Fruit fly (Drosophila melanogaster) whole organism, embryonic: ENCODE measurements around the gene defl.

Experiments used
- Asciz ChIP-seq: fragments of 200-800 bp; sonication (Bioruptor generic); optimal IDR thresholded peaks from 2 replicates; lab custom pipeline; 2017; ENCODE audit warnings: missing biosample characterization, mild to moderate bottlenecking, missing genetic modification characterization, missing genetic modification reagents
- Blimp-1 ChIP-seq: fragments of 200-800 bp; sonication (Bioruptor generic); optimal IDR thresholded peaks from 3 replicates; lab custom pipeline; 2018; ENCODE audit warnings: missing biosample characterization, missing genetic modification characterization, mild to moderate bottlenecking, moderate library complexity, missing genetic modification reagents
- CG10147 ChIP-seq: fragments of 200-800 bp; sonication (Bioruptor generic); optimal IDR thresholded peaks from 2 replicates; lab custom pipeline; 2019; ENCODE audit warnings: missing biosample characterization, mild to moderate bottlenecking, missing genetic modification characterization, moderate library complexity
- CG10209 ChIP-seq: fragments of 200-800 bp; sonication (Bioruptor generic); optimal IDR thresholded peaks from 3 replicates; lab custom pipeline; 2017; ENCODE audit warnings: missing biosample characterization, mild to moderate bottlenecking, missing genetic modification characterization, missing genetic modification reagents
- CG10366 ChIP-seq: fragments of 200-800 bp; sonication (Bioruptor generic); IDR thresholded peaks from 2 replicates; pipeline ENCODE4 v1.3.6; 2022; ENCODE audit warnings: missing biosample characterization, missing genetic modification characterization
- CG10979 ChIP-seq: fragments of 200-800 bp; sonication (Bioruptor generic); optimal IDR thresholded peaks from 2 replicates; lab custom pipeline; 2018; ENCODE audit warnings: missing biosample characterization, mild to moderate bottlenecking, missing genetic modification characterization, moderate library complexity
- CG11695 ChIP-seq: fragments of 200-800 bp; sonication (Bioruptor generic); IDR thresholded peaks from 3 replicates; pipeline ENCODE4 v1.3.6; 2022; ENCODE audit warnings: missing biosample characterization, missing genetic modification characterization
- CG12942 ChIP-seq: fragments of 200-800 bp; sonication (Bioruptor generic); optimal IDR thresholded peaks from 3 replicates; lab custom pipeline; 2016; ENCODE audit warnings: missing biosample characterization, missing genetic modification characterization
- CG14965 ChIP-seq: fragments of 200-800 bp; sonication (Bioruptor generic); optimal IDR thresholded peaks from 2 replicates; lab custom pipeline; 2016; ENCODE audit warnings: missing biosample characterization, missing genetic modification characterization, borderline replicate concordance
- CG15601 ChIP-seq: fragments of 200-800 bp; sonication (Bioruptor generic); optimal IDR thresholded peaks from 3 replicates; lab custom pipeline; 2019; ENCODE audit warnings: missing biosample characterization, mild to moderate bottlenecking, missing genetic modification characterization, moderate library complexity
- CG17361 ChIP-seq: fragments of 200-800 bp; sonication (Bioruptor generic); IDR thresholded peaks from 3 replicates; pipeline ENCODE4 v1.3.6; 2022; ENCODE audit warnings: missing biosample characterization, missing genetic modification characterization
- CG3838 ChIP-seq: fragments of 200-800 bp; sonication (Bioruptor generic); optimal IDR thresholded peaks from 3 replicates; lab custom pipeline; 2016; ENCODE audit warnings: missing biosample characterization, missing genetic modification characterization
- CG4854 ChIP-seq: fragments of 200-800 bp; sonication (Bioruptor generic); optimal IDR thresholded peaks from 2 replicates; lab custom pipeline; 2016; ENCODE audit warnings: missing biosample characterization, missing genetic modification characterization, inconsistent platforms
- CG6175 ChIP-seq: fragments of 200-800 bp; sonication (Bioruptor generic); IDR thresholded peaks from 3 replicates; pipeline ENCODE4 v1.3.6; 2022; ENCODE audit warnings: missing biosample characterization, missing genetic modification characterization
- CG6654 ChIP-seq: fragments of 200-800 bp; sonication (Bioruptor generic); optimal IDR thresholded peaks from 2 replicates; lab custom pipeline; 2017; ENCODE audit warnings: missing biosample characterization, mild to moderate bottlenecking, missing genetic modification characterization
- CG9727 ChIP-seq: fragments of 200-800 bp; sonication (Bioruptor generic); optimal IDR thresholded peaks from 3 replicates; lab custom pipeline; 2017; ENCODE audit warnings: missing biosample characterization, mild to moderate bottlenecking, missing genetic modification characterization
- CrebB ChIP-seq: fragments of 200-800 bp; sonication (Bioruptor generic); optimal IDR thresholded peaks from 3 replicates; lab custom pipeline; 2018; ENCODE audit warnings: missing biosample characterization, mild to moderate bottlenecking, missing genetic modification characterization
- Eip74EF ChIP-seq, 2 experiments: fragments of 200-800 bp in 1 of 2; fragments of >200 bp in 1 of 2; sonication (Bioruptor generic) in 1 of 2; optimal IDR thresholded peaks; 2 replicates each; lab custom pipeline; 2017 to 2019; ENCODE audit warnings: missing biosample characterization in 2 of 2, missing genetic modification characterization in 2 of 2, mild to moderate bottlenecking in 1 of 2, moderate library complexity in 1 of 2
- Fer1 ChIP-seq: fragments of 200-800 bp; sonication (Bioruptor generic); optimal IDR thresholded peaks from 2 replicates; lab custom pipeline; 2017; ENCODE audit warnings: missing biosample characterization, mild to moderate bottlenecking, missing genetic modification characterization
- GATAe ChIP-seq: fragments of 200-800 bp; sonication (Bioruptor generic); conservative IDR thresholded peaks from 2 replicates; pipeline ENCODE4 v1.3.6; 2022; ENCODE audit warnings: missing biosample characterization, missing genetic modification characterization
- HHEX ChIP-seq: fragments of 200-800 bp; sonication (Bioruptor generic); optimal IDR thresholded peaks from 3 replicates; lab custom pipeline; 2017; ENCODE audit warnings: missing biosample characterization, mild to moderate bottlenecking, missing genetic modification characterization, missing genetic modification reagents
- Hand ChIP-seq: fragments of 200-800 bp; sonication (Bioruptor generic); optimal IDR thresholded peaks from 2 replicates; lab custom pipeline; 2017; ENCODE audit warnings: mild to moderate bottlenecking, missing biosample characterization, missing genetic modification reagents, missing genetic modification characterization
- MBD-R2 ChIP-seq: fragments of 200-800 bp; sonication (Bioruptor generic); IDR thresholded peaks from 2 replicates; pipeline ENCODE4 v1.3.6; 2022; ENCODE audit warnings: missing biosample characterization, missing genetic modification characterization
- MTF-1 ChIP-seq: fragments of 200-800 bp; sonication (Bioruptor generic); optimal IDR thresholded peaks from 2 replicates; lab custom pipeline; 2018; ENCODE audit warnings: missing biosample characterization, mild to moderate bottlenecking, missing genetic modification characterization, borderline replicate concordance
- Mad ChIP-seq: fragments of 200-800 bp; sonication (Bioruptor generic); optimal IDR thresholded peaks from 2 replicates; lab custom pipeline; 2016; ENCODE audit warnings: missing biosample characterization, missing genetic modification characterization
- Max ChIP-seq: fragments of 200-800 bp; sonication (Bioruptor generic); optimal IDR thresholded peaks from 2 replicates; lab custom pipeline; 2016; ENCODE audit warnings: missing biosample characterization, mild to moderate bottlenecking, missing genetic modification characterization
- Pdp1 ChIP-seq, 2 experiments: fragments of 200-800 bp; sonication (Bioruptor generic); optimal IDR thresholded peaks; 3 replicates each; lab custom pipeline; 2016; ENCODE audit warnings: missing biosample characterization in 2 of 2, missing genetic modification characterization in 2 of 2, mild to moderate bottlenecking in 1 of 2, moderate library complexity in 1 of 2
- Ptx1 ChIP-seq: fragments of 200-800 bp; sonication (Bioruptor generic); IDR thresholded peaks from 2 replicates; pipeline ENCODE4 v1.3.6; 2022; ENCODE audit warnings: missing biosample characterization, missing genetic modification characterization
- Rx ChIP-seq: fragments of 200-800 bp; sonication (Bioruptor generic); IDR thresholded peaks from 2 replicates; pipeline ENCODE4 v1.3.6; 2022; ENCODE audit warnings: missing biosample characterization, missing genetic modification characterization
- Spps ChIP-seq: fragments of 200-800 bp; sonication (Bioruptor generic); optimal IDR thresholded peaks from 2 replicates; lab custom pipeline; 2018; ENCODE audit warnings: missing biosample characterization, mild to moderate bottlenecking, missing genetic modification characterization
- Trl ChIP-seq, 3 experiments: fragments of >200 bp in 2 of 3; fragments of 200-800 bp in 1 of 3; sonication (Bioruptor generic) in 1 of 3; optimal IDR thresholded peaks; 2 replicates in 1 of 3; 3 replicates in 2 of 3; lab custom pipeline; 2016 to 2017; ENCODE audit warnings: missing biosample characterization in 1 of 3, missing genetic modification characterization in 1 of 3
- Vsx1 ChIP-seq: fragments of 200-800 bp; sonication (Bioruptor generic); optimal IDR thresholded peaks from 2 replicates; lab custom pipeline; 2017; ENCODE audit warnings: missing biosample characterization, mild to moderate bottlenecking, missing genetic modification characterization, missing genetic modification reagents
- Xrp1 ChIP-seq: fragments of 200-800 bp; sonication (Bioruptor generic); IDR thresholded peaks from 2 replicates; pipeline ENCODE4 v1.3.6; 2022; ENCODE audit warnings: missing biosample characterization, missing genetic modification characterization
- bigmax ChIP-seq: fragments of 200-800 bp; sonication (Bioruptor generic); optimal IDR thresholded peaks from 2 replicates; lab custom pipeline; 2018; ENCODE audit warnings: missing biosample characterization, mild to moderate bottlenecking, missing genetic modification characterization
- cwo ChIP-seq: fragments of 200-800 bp; sonication (Bioruptor generic); optimal IDR thresholded peaks from 3 replicates; lab custom pipeline; 2017; ENCODE audit warnings: missing biosample characterization, missing genetic modification characterization, mild to moderate bottlenecking, moderate library complexity, missing genetic modification reagents
- danr ChIP-seq: fragments of 200-800 bp; sonication (Bioruptor generic); IDR thresholded peaks from 2 replicates; pipeline ENCODE4 v1.3.6; 2022; ENCODE audit warnings: missing biosample characterization, missing genetic modification characterization
- en ChIP-seq: fragments of 200-800 bp; sonication (Bioruptor generic); optimal IDR thresholded peaks from 2 replicates; lab custom pipeline; 2016; ENCODE audit warnings: missing biosample characterization, missing genetic modification characterization
- esg ChIP-seq: fragments of 200-800 bp; sonication (Bioruptor generic); conservative IDR thresholded peaks from 2 replicates; pipeline ENCODE4 v1.3.6; 2022; ENCODE audit warnings: missing biosample characterization, missing genetic modification characterization
- jing ChIP-seq: fragments of 200-800 bp; sonication (Bioruptor generic); optimal IDR thresholded peaks from 2 replicates; lab custom pipeline; 2018; ENCODE audit warnings: missing biosample characterization, mild to moderate bottlenecking, missing genetic modification characterization
- ken ChIP-seq: fragments of 200-800 bp; sonication (Bioruptor generic); IDR thresholded peaks from 3 replicates; pipeline ENCODE4 v1.3.6; 2022; ENCODE audit warnings: missing biosample characterization, missing genetic modification characterization
- phol ChIP-seq: fragments of 200-800 bp; sonication (Bioruptor generic); optimal IDR thresholded peaks from 3 replicates; lab custom pipeline; 2018; ENCODE audit warnings: missing biosample characterization, mild to moderate bottlenecking, missing genetic modification characterization, moderate library complexity
- pnt ChIP-seq: fragments of 200-800 bp; sonication (Bioruptor generic); optimal IDR thresholded peaks from 3 replicates; lab custom pipeline; 2016; ENCODE audit warnings: missing biosample characterization, missing genetic modification characterization
- pzg ChIP-seq: fragments of 200-800 bp; sonication (Bioruptor generic); optimal IDR thresholded peaks from 3 replicates; lab custom pipeline; 2018; ENCODE audit warnings: missing biosample characterization, mild to moderate bottlenecking, missing genetic modification characterization, moderate library complexity
- row ChIP-seq: fragments of 200-800 bp; sonication (Bioruptor generic); IDR thresholded peaks from 3 replicates; pipeline ENCODE4 v1.3.6; 2022; ENCODE audit warnings: missing biosample characterization, missing genetic modification characterization
- salm ChIP-seq: fragments of 200-800 bp; sonication (Bioruptor generic); optimal IDR thresholded peaks from 2 replicates; lab custom pipeline; 2018; ENCODE audit warnings: missing biosample characterization, mild to moderate bottlenecking, missing genetic modification characterization
- tup ChIP-seq: fragments of 200-800 bp; sonication (Bioruptor generic); optimal IDR thresholded peaks from 2 replicates; lab custom pipeline; 2016; ENCODE audit warnings: missing biosample characterization, mild to moderate bottlenecking, missing genetic modification characterization, moderate library complexity
- vnd ChIP-seq: fragments of 200-800 bp; sonication (Bioruptor generic); IDR thresholded peaks from 3 replicates; pipeline ENCODE4 v1.3.6; 2022; ENCODE audit warnings: missing biosample characterization, missing genetic modification characterization; ENCODE audit not compliant: partially characterized antibody
- wdn ChIP-seq: fragments of 200-800 bp; sonication (Bioruptor generic); IDR thresholded peaks from 2 replicates; pipeline ENCODE4 v1.3.6; 2022; ENCODE audit warnings: missing biosample characterization, missing genetic modification characterization
- wor ChIP-seq: fragments of 200-800 bp; sonication (Bioruptor generic); IDR thresholded peaks from 2 replicates; pipeline ENCODE4 v1.3.6; 2022; ENCODE audit warnings: missing biosample characterization, missing genetic modification characterization

Gene defl

dm6 chr3L:9693552-9694133 is 29.6 kb upstream of the defl start (continued):
- TF ChIP-seq CG14965 (GFP tag; lab: Kevin White, UChicago) = no peak
- 0 out of 3 replicates have a peak, but pooled peaks have one; percentile 44 for TF ChIP-seq ken
- TF ChIP-seq danr = no peak
- TF ChIP-seq CG4854 (GFP tag; lab: Kevin White, UChicago) = no peak
- no peak for TF ChIP-seq MTF-1 (GFP tag; lab: Kevin White, UChicago)
- TF ChIP-seq bigmax = no peak
- TF ChIP-seq jing (GFP tag; lab: Kevin White, UChicago) = no peak
- no peak for TF ChIP-seq Spps (tag; lab: Kevin White, UChicago)
- peak in 1 of 2 experiments; percentile 2 for TF ChIP-seq Trl (optimal IDR thresholded peaks at IDR 0.05; lab: Kevin White, UChicago)
- no peak for TF ChIP-seq Trl (GFP tag; optimal IDR thresholded peaks at IDR 0.05; lab: Kevin White, UChicago)
- peak; percentile 44 for TF ChIP-seq Ptx1
- TF ChIP-seq CrebB = no peak
- TF ChIP-seq Asciz (GFP tag; lab: Kevin White, UChicago) = no peak
- no peak for TF ChIP-seq Mad (GFP tag; lab: Kevin White, UChicago)
- no peak for TF ChIP-seq phol (tag; lab: Kevin White, UChicago)
- TF ChIP-seq CG17361 = no peak
- TF ChIP-seq esg (GFP tag; lab: Robert Waterston, UW) = no peak
- TF ChIP-seq MBD-R2 = no peak
- peak; percentile 37; the same call in 1 of the 2 replicates for TF ChIP-seq CG10366 (GFP tag; lab: Robert Waterston, UW)
- no peak for TF ChIP-seq vnd (GFP tag; lab: Robert Waterston, UW)
- TF ChIP-seq wdn (GFP tag; lab: Robert Waterston, UW) = 0 out of 2 replicates have a peak, but pooled peaks have one; percentile 35
- no peak for TF ChIP-seq Eip74EF (GFP tag; optimal IDR thresholded peaks at IDR 0.05; lab: Kevin White, UChicago)
- no peak for TF ChIP-seq tup (GFP tag; lab: Kevin White, UChicago)
- TF ChIP-seq CG11695 (GFP tag; lab: Robert Waterston, UW) = peak; percentile 63; the same call in 2 of the 3 replicates
- no peak for TF ChIP-seq en (GFP tag; lab: Kevin White, UChicago)
- TF ChIP-seq CG10979 (tag; lab: Kevin White, UChicago) = no peak
- no peak for TF ChIP-seq CG6654 (GFP tag; lab: Kevin White, UChicago)
- TF ChIP-seq Rx (GFP tag; lab: Robert Waterston, UW) = no peak
- no peak for TF ChIP-seq pzg (GFP tag; lab: Kevin White, UChicago)
- no peak for TF ChIP-seq Max (GFP tag; lab: Kevin White, UChicago)
- no peak; the same call in 1 of the 3 replicates for TF ChIP-seq row (GFP tag; lab: Robert Waterston, UW)
- TF ChIP-seq CG12942 = no peak
- no peak for TF ChIP-seq CG3838 (GFP tag; lab: Kevin White, UChicago)
- peak; percentile 53 for TF ChIP-seq Vsx1 (GFP tag; lab: Kevin White, UChicago)
- no peak for TF ChIP-seq Pdp1 (GFP tag; optimal IDR thresholded peaks at IDR 0.05; lab: Kevin White, UChicago)
- TF ChIP-seq cwo = peak; percentile 70
- no peak for TF ChIP-seq pnt (GFP tag; lab: Kevin White, UChicago)
- no peak for TF ChIP-seq HHEX (GFP tag; lab: Kevin White, UChicago)
- TF ChIP-seq GATAe (GFP tag; lab: Robert Waterston, UW) = no peak
- no peak for TF ChIP-seq CG15601 (tag; lab: Kevin White, UChicago)
- TF ChIP-seq CG10209 (GFP tag; lab: Kevin White, UChicago) = no peak
- TF ChIP-seq Blimp-1 = peak; percentile 3
- TF ChIP-seq Hand (GFP tag; lab: Kevin White, UChicago) = no peak
- no peak for TF ChIP-seq CG9727 (GFP tag; lab: Kevin White, UChicago)
- TF ChIP-seq Fer1 (GFP tag; lab: Kevin White, UChicago) = no peak
- no peak for TF ChIP-seq CG10147 (GFP tag; lab: Kevin White, UChicago)
- no peak for TF ChIP-seq CG6175 (GFP tag; lab: Robert Waterston, UW)
- TF ChIP-seq Xrp1 = peak; percentile 56; the same call in 1 of the 2 replicates
- peak; percentile 37; the same call in 1 of the 2 replicates for TF ChIP-seq wor (GFP tag; lab: Robert Waterston, UW)
- no peak for TF ChIP-seq salm
